Fruit fly (Drosophila melanogaster) whole organism, pupa: ENCODE results near the gene Or85a.

ENCODE experiments used
- CG13204 ChIP-seq: fragments of 200-800 bp; sonication (Bioruptor generic); optimal IDR thresholded peaks from 2 replicates; lab custom pipeline; 2018; ENCODE audit warnings: missing biosample characterization, mild to moderate bottlenecking, missing genetic modification characterization, moderate library complexity
- CG32121 ChIP-seq: fragments of 200-800 bp; sonication (Bioruptor generic); IDR thresholded peaks from 2 replicates; pipeline ENCODE4 v1.3.6; 2022; ENCODE audit warnings: missing biosample characterization, missing genetic modification characterization
- EcR ChIP-seq: fragments of 200-800 bp; sonication (Bioruptor generic); optimal IDR thresholded peaks from 3 replicates; lab custom pipeline; 2019; ENCODE audit warnings: missing biosample characterization, missing genetic modification characterization, mild to moderate bottlenecking, moderate library complexity, missing genetic modification reagents

- TF ChIP-seq CG13204 (no peak), CG32121 (GFP tag; lab: Robert Waterston, UW) (no peak), EcR (GFP tag; lab: Kevin White, UChicago) (no peak)
Observed at dm6 chr3R:8292034-8292433, 29.5 kb upstream of the Or85a start, which contains the start of gene CG31463.
